Fruit fly (Drosophila melanogaster): ENCODE measurements around the gene niki.

niki gene

DNA sequence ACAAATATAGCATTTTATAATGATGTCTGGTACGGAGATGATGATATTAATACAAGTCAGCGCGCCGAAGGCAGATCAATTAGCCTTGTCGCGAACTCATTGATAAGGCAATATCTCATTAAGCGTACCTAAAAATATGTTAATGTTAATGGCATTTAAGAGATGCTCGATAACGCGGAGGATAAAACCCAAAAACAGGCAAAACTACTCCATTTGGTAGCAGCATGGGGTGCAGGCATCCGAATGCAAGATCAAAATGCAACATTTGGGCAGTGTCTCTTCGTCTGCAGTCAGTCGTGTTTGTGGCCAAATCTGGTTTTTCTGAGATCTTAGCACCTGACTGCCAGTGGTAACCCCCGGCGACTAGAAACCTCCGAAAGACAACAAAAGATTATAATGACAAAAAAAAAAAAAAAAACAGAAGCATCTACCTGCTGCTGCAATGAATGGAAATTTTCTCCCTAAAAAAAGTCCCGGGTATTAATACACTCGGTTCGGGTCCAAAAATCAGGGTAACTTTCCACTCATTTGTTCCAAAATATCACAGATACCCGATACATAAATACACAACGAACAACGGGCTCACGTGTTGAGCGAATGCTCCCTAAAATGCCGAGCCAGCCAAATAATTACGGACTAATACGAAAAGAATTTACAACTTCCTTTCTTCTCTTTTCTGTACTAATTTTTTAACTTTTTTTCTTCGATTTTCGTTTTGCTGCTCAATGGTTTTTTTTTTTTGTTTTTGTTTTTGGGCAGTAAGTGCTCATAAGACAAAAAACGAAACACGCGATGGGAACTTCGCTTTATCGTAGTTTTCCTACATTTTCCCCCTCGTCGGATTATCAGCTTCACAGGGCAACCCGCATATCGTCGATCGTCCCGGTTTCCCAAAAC is 20.8 kb upstream of the niki start:
- TF ChIP-seq CG17801 (GFP tag; optimal IDR thresholded peaks at IDR 0.05; ENCODE audit: partially characterized antibody) = peak; percentile 71

dm6 chr3R:24845148-24845547 is 19.7 kb upstream of the niki start:
- TF ChIP-seq CG17801 (GFP tag; optimal IDR thresholded peaks at IDR 0.05; ENCODE audit: partially characterized antibody) = no peak

DNA sequence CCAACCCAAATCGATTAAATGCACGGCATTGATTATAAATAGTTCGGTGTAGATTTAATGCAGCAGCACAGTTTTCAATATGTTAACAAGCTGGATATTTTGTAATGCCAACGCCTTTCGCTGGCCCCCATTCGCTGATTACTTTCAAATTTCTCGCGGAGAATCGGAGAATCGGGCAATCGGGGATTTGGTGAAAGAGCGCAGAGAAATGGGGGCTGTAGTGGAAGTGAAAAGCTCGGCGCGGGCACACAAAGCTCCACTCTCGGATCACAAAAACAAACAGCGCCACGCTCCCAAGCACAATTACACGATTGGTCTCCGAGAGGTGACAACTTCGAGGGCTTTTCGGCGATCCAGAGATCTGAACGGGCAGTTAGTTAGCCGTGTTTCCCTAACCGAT is 16.2 kb upstream of the niki start, which contains the start of gene Esp:
TSS of gene Esp (plus strand) at position 301 of the 400 bp plus-strand sequence.
- no peak for TF ChIP-seq CG17801 (GFP tag; optimal IDR thresholded peaks at IDR 0.05; ENCODE audit: partially characterized antibody)

DNA sequence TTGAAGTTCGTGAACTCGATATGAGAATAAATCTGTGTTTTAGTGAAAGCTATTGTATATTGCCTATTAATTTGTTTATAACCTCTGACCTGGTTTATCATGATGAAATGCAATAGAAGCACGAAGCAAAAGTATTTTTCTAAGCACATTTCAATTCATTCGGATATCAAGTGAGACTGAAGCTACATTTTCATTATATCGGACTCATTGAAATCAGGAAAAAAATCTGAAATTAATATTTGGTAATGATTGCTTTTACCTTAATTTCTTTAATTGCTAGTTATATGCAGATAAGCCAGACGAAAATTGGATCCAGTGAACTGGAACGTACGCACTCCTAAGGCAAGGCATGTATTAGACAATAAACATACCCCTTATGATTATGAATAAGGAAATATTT is 15.6 kb upstream of the niki start, which contains the start of gene CG33658:
TSS of gene CG33658 (minus strand) at position 101 of the 400 bp plus-strand sequence.
- TF ChIP-seq CG17801 (GFP tag; optimal IDR thresholded peaks at IDR 0.05; ENCODE audit: partially characterized antibody) = no peak

dm6 chr3R:24833652-24834051 is 8.2 kb upstream of the niki start, which contains the start of gene sosie:
Gene sosie (plus strand): TSS chr3R:24833952.
- TF ChIP-seq CG17801 (GFP tag; optimal IDR thresholded peaks at IDR 0.05; ENCODE audit: partially characterized antibody) = no peak

DNA sequence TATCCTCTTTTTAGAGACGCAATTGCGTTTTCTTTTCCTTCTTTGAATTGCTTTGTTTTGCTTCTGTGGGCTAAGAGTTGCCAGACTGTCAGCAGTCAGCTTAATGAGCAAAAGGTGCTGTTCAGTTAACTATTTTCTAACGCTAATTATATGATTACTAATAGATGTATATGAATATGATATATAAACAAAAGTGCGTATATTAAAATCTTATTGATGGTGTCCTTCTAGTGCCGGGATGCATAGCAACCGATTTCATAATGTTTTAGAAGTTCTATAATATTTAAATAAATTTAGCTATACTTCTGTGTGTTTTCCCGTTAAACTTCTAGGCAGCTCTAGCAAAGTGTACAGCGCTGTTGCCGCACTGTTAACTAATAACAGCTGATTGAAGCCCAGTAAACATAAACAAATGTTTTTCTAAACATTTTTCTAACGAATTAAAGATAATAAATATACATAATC is 4.5 kb upstream of the niki start, which contains the start of the genes Kaz and CG43273:
TSS of gene Kaz (minus strand) at position 73 of the 465 bp plus-strand sequence.
TSS of gene CG43273 (plus strand) at position 415 of the 465 bp plus-strand sequence.
- TF ChIP-seq CG17801 (GFP tag; optimal IDR thresholded peaks at IDR 0.05; ENCODE audit: partially characterized antibody) = peak; percentile 60

DNA sequence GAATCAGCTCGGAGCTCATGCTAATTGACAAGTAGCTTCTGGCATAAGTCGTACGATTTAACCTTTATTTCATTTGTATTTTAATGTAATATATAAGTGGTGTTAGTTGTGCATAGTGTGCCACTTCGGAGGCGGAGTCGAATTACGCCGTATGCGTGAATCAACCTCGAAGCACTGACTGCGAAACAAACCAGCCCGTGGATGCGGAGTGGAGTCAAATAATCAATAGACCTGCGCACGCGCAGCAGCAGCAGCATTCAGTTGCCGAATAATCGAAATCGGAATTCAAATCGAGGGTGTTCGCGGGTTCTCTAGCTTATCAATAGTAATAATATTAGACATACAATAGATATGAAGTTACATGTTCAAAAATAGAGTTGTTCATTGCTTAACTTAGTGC is 2.8 kb upstream of the niki start, which contains the start of gene RabX4:
TSS of gene RabX4 (minus strand) at position 176 of the 400 bp plus-strand sequence.
- no peak for TF ChIP-seq CG17801 (GFP tag; optimal IDR thresholded peaks at IDR 0.05; ENCODE audit: partially characterized antibody)

DNA sequence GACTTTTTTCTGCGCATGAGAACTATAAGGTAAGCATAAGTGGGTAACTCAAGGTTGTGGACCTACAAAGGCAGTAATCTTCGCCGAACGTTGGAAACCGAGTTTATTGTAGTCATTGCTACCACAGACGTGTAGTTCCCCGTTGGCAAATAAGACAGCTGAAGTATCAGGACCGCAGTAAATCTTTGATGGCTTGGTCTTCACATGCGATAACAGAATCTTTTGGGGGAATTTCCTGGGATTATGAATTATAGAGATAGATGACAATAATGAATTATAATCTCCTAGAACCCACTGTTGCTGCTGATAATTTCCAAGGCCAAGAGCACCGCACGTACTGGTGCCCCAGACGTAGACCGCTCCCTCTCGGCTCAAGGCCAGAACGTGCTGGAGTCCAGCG is 2.4 kb downstream of the niki start:
- no peak for TF ChIP-seq CG17801 (GFP tag; optimal IDR thresholded peaks at IDR 0.05; ENCODE audit: partially characterized antibody)

dm6 chr3R:24816993-24817854 is 8.2 kb downstream of the niki start, which contains the start of the genes CG5808 and Saf-B:
Gene CG5808 (minus strand): TSS chr3R:24817007.
Gene Saf-B (plus strand): TSS chr3R:24817464.
- no peak for TF ChIP-seq CG17801 (GFP tag; optimal IDR thresholded peaks at IDR 0.05; ENCODE audit: partially characterized antibody)

DNA sequence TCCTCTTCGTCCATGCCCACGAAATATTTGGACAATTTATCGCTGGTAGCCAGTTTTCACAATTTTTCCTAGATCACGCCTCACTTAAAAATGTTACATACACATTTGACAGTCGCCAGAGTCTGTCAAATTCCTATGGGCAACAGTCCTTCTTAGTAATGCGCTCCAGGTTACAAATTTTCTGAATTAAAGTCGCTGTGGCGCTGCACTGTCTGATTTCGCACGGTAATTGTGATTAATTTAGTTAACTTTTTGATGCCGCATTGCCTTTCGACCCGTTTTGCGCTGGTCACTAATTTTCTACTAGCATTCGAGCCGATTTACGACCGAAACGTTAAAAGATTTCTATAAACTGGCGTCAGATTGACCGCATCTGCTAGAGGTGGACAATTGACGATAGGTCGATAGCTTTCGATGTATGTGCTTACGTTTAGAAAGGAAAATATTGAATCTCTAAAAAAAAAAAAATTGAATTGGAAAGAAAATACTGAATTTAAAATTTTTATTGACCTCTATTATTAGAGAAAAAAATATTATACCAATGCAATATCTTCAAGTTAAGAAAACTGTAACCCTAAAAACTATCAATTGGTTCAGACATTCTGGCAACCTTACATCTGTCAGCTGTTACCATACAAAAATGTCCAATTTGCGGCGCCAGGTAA is 11.7 kb downstream of the niki start, which contains the start of the genes lili and CG34150:
TSS of gene lili (minus strand) at position 376 of the 665 bp plus-strand sequence.
TSS of gene CG34150 (plus strand) at position 626 of the 665 bp plus-strand sequence.
- peak; percentile 81 for TF ChIP-seq CG17801 (GFP tag; optimal IDR thresholded peaks at IDR 0.05; ENCODE audit: partially characterized antibody)

DNA sequence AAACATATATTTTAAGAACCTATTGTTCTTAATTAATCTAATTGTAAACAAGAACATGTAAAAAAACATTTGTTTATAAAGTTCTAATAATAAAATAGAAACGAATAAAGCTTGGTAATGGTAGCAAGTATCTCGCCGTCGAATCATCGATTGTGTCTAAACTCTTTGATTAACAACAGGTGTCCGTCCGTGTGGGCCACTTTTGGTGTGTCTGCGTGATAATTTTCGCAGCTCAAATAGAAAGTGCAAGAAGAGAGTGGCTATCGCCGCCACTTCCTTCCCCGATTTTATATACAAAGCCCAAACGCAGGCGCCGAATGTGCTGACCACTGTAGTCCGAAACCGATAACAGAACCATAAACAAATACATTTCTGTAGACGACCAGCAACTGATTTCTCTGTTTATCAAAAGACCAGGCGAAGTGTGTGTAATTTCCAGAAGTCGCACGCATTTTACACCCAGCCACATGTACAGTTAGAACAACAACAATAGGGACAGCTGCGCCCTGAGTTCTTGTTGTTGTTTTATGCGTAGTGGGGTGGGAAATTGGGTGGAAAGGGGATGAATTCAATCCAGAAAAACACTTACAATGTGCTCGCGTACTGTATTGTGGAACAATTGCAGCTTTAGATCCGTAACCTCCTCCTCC is 12.3 kb downstream of the niki start:
- no peak for TF ChIP-seq CG17801 (GFP tag; optimal IDR thresholded peaks at IDR 0.05; ENCODE audit: partially characterized antibody)

- no peak for TF ChIP-seq CG17801 (GFP tag; optimal IDR thresholded peaks at IDR 0.05; ENCODE audit: partially characterized antibody)
These were observed 13.1 kb downstream of the niki start for dm6 chr3R:24812394-24812793.

- peak; percentile 73 for TF ChIP-seq CG17801 (GFP tag; optimal IDR thresholded peaks at IDR 0.05; ENCODE audit: partially characterized antibody)
These were observed 14.4 kb downstream of the niki start for dm6 chr3R:24810844-24811625.

Data from ovary, adult (tissue).